Worm (Caenorhabditis elegans) whole organism, L3 larva: ENCODE measurements around the gene srx-60.

Source experiments
- R02D3.7 ChIP-seq: fragments of 150-350 bp; optimal IDR thresholded peaks from 2 replicates; lab custom pipeline; 2014; ENCODE audit warnings: missing biosample characterization, missing genetic modification characterization
- ZK546.5 ChIP-seq: sonication (generic microtip); optimal IDR thresholded peaks from 2 replicates; lab custom pipeline; 2017; ENCODE audit warnings: missing biosample characterization, missing genetic modification characterization
- aly-2 ChIP-seq: fragments of 150-350 bp; optimal IDR thresholded peaks from 2 replicates; lab custom pipeline; 2014; ENCODE audit warnings: missing biosample characterization, missing genetic modification characterization
- ama-1 ChIP-seq: fragments of 150-350 bp; optimal IDR thresholded peaks from 2 replicates; lab custom pipeline; 2018
- ceh-16 ChIP-seq: sonication (generic microtip); optimal IDR thresholded peaks from 2 replicates; lab custom pipeline; 2017; ENCODE audit warnings: missing biosample characterization, missing genetic modification characterization
- ceh-28 ChIP-seq: fragments of 150-350 bp; optimal IDR thresholded peaks from 2 replicates; lab custom pipeline; 2014; ENCODE audit warnings: missing biosample characterization, missing genetic modification reagents, missing genetic modification characterization
- ceh-82 ChIP-seq: fragments of 150-350 bp; optimal IDR thresholded peaks from 2 replicates; lab custom pipeline; 2014; ENCODE audit warnings: missing biosample characterization, missing genetic modification characterization
- egl-27 ChIP-seq: sonication (generic microtip); optimal IDR thresholded peaks from 4 replicates; lab custom pipeline; 2017; ENCODE audit warnings: missing biosample characterization, missing genetic modification reagents, missing genetic modification characterization
- egl-5 ChIP-seq: fragments of 150-350 bp; optimal IDR thresholded peaks from 2 replicates; lab custom pipeline; 2017; ENCODE audit warnings: missing biosample characterization, missing genetic modification reagents, missing genetic modification characterization, inconsistent platforms
- elt-1 ChIP-seq: fragments of 150-350 bp; optimal IDR thresholded peaks from 2 replicates; lab custom pipeline; 2014; ENCODE audit warnings: missing biosample characterization, missing genetic modification characterization
- elt-3 ChIP-seq, 3 experiments: fragments of 150-350 bp in 1 of 3; sonication (generic microtip) in 2 of 3; optimal IDR thresholded peaks; 2 replicates in 2 of 3; 4 replicates in 1 of 3; lab custom pipeline; 2014 to 2017; ENCODE audit warnings: missing biosample characterization in 3 of 3, missing genetic modification characterization in 3 of 3
- eor-1 ChIP-seq, 2 experiments: fragments of 150-350 bp; optimal IDR thresholded peaks; 2 replicates each; lab custom pipeline; 2014 to 2018; ENCODE audit warnings: missing biosample characterization in 2 of 2, missing genetic modification characterization in 2 of 2
- fkh-10 ChIP-seq: sonication (generic microtip); optimal IDR thresholded peaks from 2 replicates; lab custom pipeline; 2017; ENCODE audit warnings: missing biosample characterization, missing genetic modification reagents, missing genetic modification characterization
- fos-1 ChIP-seq: fragments of 150-350 bp; optimal IDR thresholded peaks from 2 replicates; lab custom pipeline; 2014; ENCODE audit warnings: missing biosample characterization, missing genetic modification characterization
- hmg-11 ChIP-seq: sonication (generic microtip); optimal IDR thresholded peaks from 2 replicates; lab custom pipeline; 2016; ENCODE audit warnings: missing genetic modification characterization, missing compliant biosample characterization
- jun-1 ChIP-seq: fragments of 150-350 bp; optimal IDR thresholded peaks from 2 replicates; lab custom pipeline; 2014; ENCODE audit warnings: missing biosample characterization, missing genetic modification reagents, missing genetic modification characterization
- lin-15B ChIP-seq: fragments of 150-350 bp; optimal IDR thresholded peaks from 2 replicates; lab custom pipeline; 2014; ENCODE audit warnings: missing biosample characterization, missing genetic modification characterization
- lsy-12 ChIP-seq: sonication (generic microtip); optimal IDR thresholded peaks from 2 replicates; lab custom pipeline; 2016; ENCODE audit warnings: mild to moderate bottlenecking, missing genetic modification characterization, missing compliant biosample characterization
- mdl-1 ChIP-seq: fragments of 150-350 bp; optimal IDR thresholded peaks from 2 replicates; lab custom pipeline; 2014; ENCODE audit warnings: missing biosample characterization, missing genetic modification characterization
- nfya-1 ChIP-seq: sonication (generic microtip); optimal IDR thresholded peaks from 2 replicates; lab custom pipeline; 2017; ENCODE audit warnings: missing genetic modification characterization, mild to moderate bottlenecking, missing compliant biosample characterization, antibody characterized with exemption, moderate library complexity; ENCODE audit not compliant: insufficient read depth
- nhr-11 ChIP-seq: fragments of 150-350 bp; optimal IDR thresholded peaks from 2 replicates; lab custom pipeline; 2014; ENCODE audit warnings: missing biosample characterization, missing genetic modification characterization
- nhr-12 ChIP-seq: fragments of 150-350 bp; optimal IDR thresholded peaks from 2 replicates; lab custom pipeline; 2014; ENCODE audit warnings: missing biosample characterization, missing genetic modification characterization
- nhr-23 ChIP-seq: fragments of 150-350 bp; optimal IDR thresholded peaks from 2 replicates; lab custom pipeline; 2014; ENCODE audit warnings: missing biosample characterization, missing genetic modification reagents, missing genetic modification characterization
- nhr-237 ChIP-seq: fragments of 150-350 bp; optimal IDR thresholded peaks from 2 replicates; lab custom pipeline; 2014; ENCODE audit warnings: missing biosample characterization, missing genetic modification characterization
- nhr-25 ChIP-seq: sonication (generic microtip); optimal IDR thresholded peaks from 2 replicates; lab custom pipeline; 2017; ENCODE audit warnings: missing biosample characterization, missing genetic modification characterization
- nhr-43 ChIP-seq: sonication (generic microtip); optimal IDR thresholded peaks from 2 replicates; lab custom pipeline; 2016; ENCODE audit warnings: mild to moderate bottlenecking, missing genetic modification characterization, missing compliant biosample characterization; ENCODE audit not compliant: poor library complexity, severe bottlenecking
- nhr-67 ChIP-seq: fragments of 150-350 bp; optimal IDR thresholded peaks from 2 replicates; lab custom pipeline; 2014; ENCODE audit warnings: missing biosample characterization, missing genetic modification characterization
- nhr-76 ChIP-seq: fragments of 150-350 bp; sonication (generic microtip); optimal IDR thresholded peaks from 5 replicates; lab custom pipeline; 2014; ENCODE audit warnings: missing biosample characterization, missing genetic modification characterization
- pqm-1 ChIP-seq: fragments of 150-350 bp; optimal IDR thresholded peaks from 2 replicates; lab custom pipeline; 2017; ENCODE audit warnings: missing biosample characterization, missing genetic modification characterization, inconsistent platforms
- sea-2 ChIP-seq: fragments of 150-350 bp; sonication (generic microtip); optimal IDR thresholded peaks from 4 replicates; lab custom pipeline; 2014; ENCODE audit warnings: missing biosample characterization, missing genetic modification reagents, missing genetic modification characterization
- snpc-4 ChIP-seq: fragments of 150-350 bp; optimal IDR thresholded peaks from 2 replicates; lab custom pipeline; 2014; ENCODE audit warnings: missing biosample characterization, missing genetic modification characterization
- tbx-2 ChIP-seq: sonication (generic microtip); optimal IDR thresholded peaks from 2 replicates; lab custom pipeline; 2016; ENCODE audit warnings: mild to moderate bottlenecking, missing genetic modification characterization, missing compliant biosample characterization
- unc-39 ChIP-seq: sonication (generic microtip); optimal IDR thresholded peaks from 4 replicates; lab custom pipeline; 2017; ENCODE audit warnings: missing biosample characterization, missing genetic modification characterization
- unc-62 ChIP-seq: fragments of 150-350 bp; sonication (generic microtip); optimal IDR thresholded peaks from 4 replicates; lab custom pipeline; 2014; ENCODE audit warnings: missing biosample characterization, missing genetic modification reagents, missing genetic modification characterization
- ztf-11 ChIP-seq: fragments of 150-350 bp; optimal IDR thresholded peaks from 2 replicates; lab custom pipeline; 2014; ENCODE audit warnings: missing biosample characterization, missing genetic modification characterization
- ztf-4 ChIP-seq: fragments of 150-350 bp; optimal IDR thresholded peaks from 2 replicates; lab custom pipeline; 2014; ENCODE audit warnings: missing biosample characterization, missing genetic modification characterization

Gene srx-60

ce11 chrV:7414909-7415308 lies 14.2 kb downstream of the srx-60 start, which contains the start of gene F18E3.12:
Gene F18E3.12, plus strand, starts transcription at chrV:7414985.
- TF ChIP-seq hmg-11 (tag; lab: Kevin White, UChicago) (no peak), nhr-11 (no peak), ceh-82 (tag; lab: Kevin White, UChicago) (no peak), unc-39 (no peak), nhr-43 (tag; lab: Kevin White, UChicago) (no peak), ceh-28 (no peak), fos-1 (tag; lab: Kevin White, UChicago) (no peak), ceh-16 (tag; lab: Kevin White, UChicago) (no peak), ama-1 (peak; percentile 83)

ce11 chrV:7415780-7416428 lies 15.2 kb downstream of the srx-60 start, which contains the start of gene F18E3.13:
Gene F18E3.13, plus strand, starts transcription at chrV:7416164.
- peak; percentile 7 for TF ChIP-seq lsy-12
- no peak for TF ChIP-seq snpc-4 (tag; lab: Kevin White, UChicago)
- no peak for TF ChIP-seq nhr-237 (tag; lab: Kevin White, UChicago)
- no peak for TF ChIP-seq nhr-76 (tag; lab: Kevin White, UChicago)
- no peak for TF ChIP-seq hmg-11 (tag; lab: Kevin White, UChicago)
- peak; percentile 37 for TF ChIP-seq jun-1
- TF ChIP-seq lin-15B (tag; lab: Kevin White, UChicago) = no peak
- peak; percentile 85 for TF ChIP-seq nhr-23
- TF ChIP-seq R02D3.7 (tag; lab: Kevin White, UChicago) = no peak
- no peak for TF ChIP-seq ztf-11 (tag; lab: Kevin White, UChicago)
- peak; percentile 34 for TF ChIP-seq tbx-2 (tag; lab: Kevin White, UChicago)
- no peak for TF ChIP-seq egl-5 (tag; lab: Kevin White, UChicago)
- TF ChIP-seq pqm-1 (tag; lab: Kevin White, UChicago) = no peak
- peak; percentile 93 for TF ChIP-seq nhr-43 (tag; lab: Kevin White, UChicago)
- peak; percentile 33 to 44 (median 38) for TF ChIP-seq elt-3 (tag; optimal IDR thresholded peaks at IDR 0.05; lab: Kevin White, UChicago)
- no peak for TF ChIP-seq eor-1 (tag; optimal IDR thresholded peaks at IDR 0.05; lab: Kevin White, UChicago)
- TF ChIP-seq fos-1 (tag; lab: Kevin White, UChicago) = no peak
- no peak for TF ChIP-seq ZK546.5
- no peak for TF ChIP-seq mdl-1 (tag; lab: Kevin White, UChicago)
- no peak for TF ChIP-seq nfya-1 (tag; lab: Kevin White, UChicago)
- TF ChIP-seq unc-62 = no peak
- no peak for TF ChIP-seq ztf-4 (tag; lab: Kevin White, UChicago)
- no peak for TF ChIP-seq sea-2 (GFP tag; lab: Kevin White, UChicago)
- no peak for TF ChIP-seq unc-39
- TF ChIP-seq ama-1 = peak; percentile 93
- TF ChIP-seq egl-27 (tag; lab: Kevin White, UChicago) = peak; percentile 22
- TF ChIP-seq nhr-67 = no peak
- peak; percentile 92 for TF ChIP-seq nhr-25 (tag; lab: Kevin White, UChicago)
- no peak for TF ChIP-seq fkh-10 (GFP tag; lab: Kevin White, UChicago)
- TF ChIP-seq nhr-12 (tag; lab: Kevin White, UChicago) = no peak
- TF ChIP-seq elt-1 (tag; lab: Kevin White, UChicago) = no peak
- TF ChIP-seq ceh-82 (tag; lab: Kevin White, UChicago) = no peak

- TF ChIP-seq nhr-23 (peak; percentile 7), nhr-43 (tag; lab: Kevin White, UChicago) (peak; percentile 20), ama-1 (peak; percentile 57), jun-1 (no peak), ztf-11 (tag; lab: Kevin White, UChicago) (no peak), egl-27 (tag; lab: Kevin White, UChicago) (no peak)
- TF ChIP-seq, all 47 proteins: peak for 3
Observed at ce11 chrV:7416569-7416968, 15.9 kb downstream of the srx-60 start.

ce11 chrV:7417018-7417716 lies 16.5 kb downstream of the srx-60 start, which contains the start of gene srw-67:
Gene srw-67, plus strand, starts transcription at chrV:7417660.
- TF ChIP-seq fkh-10 (GFP tag; lab: Kevin White, UChicago) = no peak
- peak; percentile 62 for TF ChIP-seq nhr-43 (tag; lab: Kevin White, UChicago)
- TF ChIP-seq elt-3 (tag; optimal IDR thresholded peaks at IDR 0.05; lab: Kevin White, UChicago) = no peak
- TF ChIP-seq aly-2 (tag; lab: Kevin White, UChicago) = no peak
